Fruit fly (Drosophila melanogaster) whole organism, embryonic: Measurements from ENCODE around the gene spidey.

Experiments
- ATbp ChIP-seq: fragments of 200-800 bp; sonication (Bioruptor generic); optimal IDR thresholded peaks from 2 replicates; lab custom pipeline; 2017; ENCODE audit warnings: missing biosample characterization, mild to moderate bottlenecking, missing genetic modification characterization, missing genetic modification reagents
- CG10979 ChIP-seq: fragments of 200-800 bp; sonication (Bioruptor generic); optimal IDR thresholded peaks from 2 replicates; lab custom pipeline; 2018; ENCODE audit warnings: missing biosample characterization, mild to moderate bottlenecking, missing genetic modification characterization, moderate library complexity
- CG12299 ChIP-seq: fragments of 200-800 bp; sonication (Bioruptor generic); optimal IDR thresholded peaks from 2 replicates; lab custom pipeline; 2018; ENCODE audit warnings: missing biosample characterization, mild to moderate bottlenecking, missing genetic modification characterization
- CG12391 ChIP-seq: fragments of 200-800 bp; sonication (Bioruptor generic); optimal IDR thresholded peaks from 3 replicates; lab custom pipeline; 2018; ENCODE audit warnings: missing biosample characterization, mild to moderate bottlenecking, missing genetic modification characterization, moderate library complexity
- CG13775 ChIP-seq: fragments of 200-800 bp; sonication (Bioruptor generic); optimal IDR thresholded peaks from 3 replicates; lab custom pipeline; 2017; ENCODE audit warnings: missing biosample characterization, mild to moderate bottlenecking, missing genetic modification characterization
- CG14441 ChIP-seq: fragments of 200-800 bp; sonication (Bioruptor generic); IDR thresholded peaks from 2 replicates; pipeline ENCODE4 v1.3.6; 2022; ENCODE audit warnings: missing biosample characterization, missing genetic modification characterization
- CG14667 ChIP-seq: fragments of 200-800 bp; sonication (Bioruptor generic); IDR thresholded peaks from 2 replicates; pipeline ENCODE4 v1.3.6; 2022; ENCODE audit warnings: missing biosample characterization, missing genetic modification characterization
- CG14965 ChIP-seq: fragments of 200-800 bp; sonication (Bioruptor generic); optimal IDR thresholded peaks from 2 replicates; lab custom pipeline; 2016; ENCODE audit warnings: missing biosample characterization, missing genetic modification characterization, borderline replicate concordance
- CG1602 ChIP-seq: fragments of 200-800 bp; sonication (Bioruptor generic); optimal IDR thresholded peaks from 3 replicates; lab custom pipeline; 2016; ENCODE audit warnings: missing biosample characterization, missing genetic modification characterization
- CG2202 ChIP-seq: fragments of 200-800 bp; sonication (Bioruptor generic); optimal IDR thresholded peaks from 2 replicates; lab custom pipeline; 2018; ENCODE audit warnings: missing biosample characterization, mild to moderate bottlenecking, missing genetic modification characterization
- CG34224 ChIP-seq: fragments of 200-800 bp; sonication (Bioruptor generic); IDR thresholded peaks from 3 replicates; pipeline ENCODE4 v1.3.6; 2022; ENCODE audit warnings: missing biosample characterization, missing genetic modification characterization; ENCODE audit not compliant: partially characterized antibody
- CG3838 ChIP-seq: fragments of 200-800 bp; sonication (Bioruptor generic); optimal IDR thresholded peaks from 3 replicates; lab custom pipeline; 2016; ENCODE audit warnings: missing biosample characterization, missing genetic modification characterization
- CG3995 ChIP-seq: fragments of 200-800 bp; sonication (Bioruptor generic); optimal IDR thresholded peaks from 3 replicates; lab custom pipeline; 2016; ENCODE audit warnings: missing biosample characterization, missing genetic modification characterization
- CG6689 ChIP-seq: fragments of 200-800 bp; sonication (Bioruptor generic); IDR thresholded peaks from 2 replicates; pipeline ENCODE4 v1.3.6; 2022; ENCODE audit warnings: missing biosample characterization, missing genetic modification characterization
- CG6765 ChIP-seq: fragments of 200-800 bp; sonication (Bioruptor generic); optimal IDR thresholded peaks from 3 replicates; lab custom pipeline; 2017; ENCODE audit warnings: missing biosample characterization, mild to moderate bottlenecking, missing genetic modification characterization
- CG7556 ChIP-seq: fragments of 200-800 bp; sonication (Bioruptor generic); optimal IDR thresholded peaks from 2 replicates; lab custom pipeline; 2017; ENCODE audit warnings: missing biosample characterization, mild to moderate bottlenecking, missing genetic modification characterization
- CG7786 ChIP-seq: fragments of 200-800 bp; sonication (Bioruptor generic); optimal IDR thresholded peaks from 2 replicates; lab custom pipeline; 2016; ENCODE audit warnings: missing biosample characterization, missing genetic modification characterization
- CG9797 ChIP-seq: fragments of 200-800 bp; sonication (Bioruptor generic); optimal IDR thresholded peaks from 3 replicates; lab custom pipeline; 2018; ENCODE audit warnings: missing biosample characterization, mild to moderate bottlenecking, missing genetic modification characterization
- CG9817 ChIP-seq: fragments of 200-800 bp; sonication (Bioruptor generic); optimal IDR thresholded peaks from 2 replicates; lab custom pipeline; 2018; ENCODE audit warnings: missing biosample characterization, mild to moderate bottlenecking, missing genetic modification characterization, moderate library complexity
- Camta ChIP-seq: fragments of 200-800 bp; sonication (Bioruptor generic); optimal IDR thresholded peaks from 2 replicates; lab custom pipeline; 2016; ENCODE audit warnings: missing biosample characterization, missing genetic modification characterization
- HLH4C ChIP-seq: fragments of 200-800 bp; sonication (Bioruptor generic); IDR thresholded peaks from 3 replicates; pipeline ENCODE4 v1.3.6; 2022; ENCODE audit warnings: missing biosample characterization, missing genetic modification characterization; ENCODE audit not compliant: partially characterized antibody
- HLH54F ChIP-seq: fragments of 200-800 bp; sonication (Bioruptor generic); optimal IDR thresholded peaks from 3 replicates; lab custom pipeline; 2016; ENCODE audit warnings: missing biosample characterization, missing genetic modification characterization
- HmgD ChIP-seq: fragments of 200-800 bp; sonication (Bioruptor generic); optimal IDR thresholded peaks from 3 replicates; lab custom pipeline; 2016; ENCODE audit warnings: missing biosample characterization, missing genetic modification characterization
- Hmx ChIP-seq: fragments of 200-800 bp; sonication (Bioruptor generic); optimal IDR thresholded peaks from 2 replicates; lab custom pipeline; 2016; ENCODE audit warnings: missing biosample characterization, missing genetic modification characterization
- Meics ChIP-seq: fragments of 200-800 bp; sonication (Bioruptor generic); optimal IDR thresholded peaks from 2 replicates; lab custom pipeline; 2017; ENCODE audit warnings: missing biosample characterization, mild to moderate bottlenecking, missing genetic modification characterization
- Mrtf ChIP-seq: fragments of 200-800 bp; sonication (Bioruptor generic); IDR thresholded peaks from 3 replicates; pipeline ENCODE4 v1.3.6; 2022; ENCODE audit warnings: missing biosample characterization, missing genetic modification characterization
- Nf-YC ChIP-seq: fragments of 200-800 bp; optimal IDR thresholded peaks from 3 replicates; lab custom pipeline; 2019; ENCODE audit warnings: missing biosample characterization, mild to moderate bottlenecking, missing genetic modification characterization, moderate library complexity
- Ptx1 ChIP-seq: fragments of 200-800 bp; sonication (Bioruptor generic); IDR thresholded peaks from 2 replicates; pipeline ENCODE4 v1.3.6; 2022; ENCODE audit warnings: missing biosample characterization, missing genetic modification characterization
- Scr ChIP-seq: fragments of 200-800 bp; sonication (Bioruptor generic); IDR thresholded peaks from 2 replicates; pipeline ENCODE4 v1.3.6; 2022; ENCODE audit warnings: missing biosample characterization, missing genetic modification characterization; ENCODE audit not compliant: partially characterized antibody
- Six4 ChIP-seq: fragments of 200-800 bp; sonication (Bioruptor generic); optimal IDR thresholded peaks from 2 replicates; lab custom pipeline; 2016; ENCODE audit warnings: missing biosample characterization, missing genetic modification characterization
- Tbp ChIP-seq: fragments of >200 bp; optimal IDR thresholded peaks from 2 replicates; lab custom pipeline; 2018; ENCODE audit warnings: missing biosample characterization, missing genetic modification characterization
- ap ChIP-seq: fragments of 200-800 bp; sonication (Bioruptor generic); IDR thresholded peaks from 2 replicates; pipeline ENCODE4 v1.3.6; 2022; ENCODE audit warnings: missing biosample characterization, missing genetic modification characterization
- bab2 ChIP-seq: fragments of 200-800 bp; sonication (Bioruptor generic); optimal IDR thresholded peaks from 2 replicates; lab custom pipeline; 2016; ENCODE audit warnings: missing biosample characterization, missing genetic modification characterization
- bcd ChIP-seq: fragments of 200-800 bp; sonication (Bioruptor generic); optimal IDR thresholded peaks from 2 replicates; lab custom pipeline; 2017; ENCODE audit warnings: missing biosample characterization, mild to moderate bottlenecking, missing genetic modification characterization
- fd96Cb ChIP-seq: fragments of 200-800 bp; sonication (Bioruptor generic); optimal IDR thresholded peaks from 2 replicates; lab custom pipeline; 2018; ENCODE audit warnings: missing biosample characterization, mild to moderate bottlenecking, missing genetic modification characterization, moderate library complexity
- hb ChIP-seq: fragments of 200-800 bp; sonication (Bioruptor generic); IDR thresholded peaks from 3 replicates; pipeline ENCODE4 v1.3.6; 2022; ENCODE audit warnings: missing biosample characterization, missing genetic modification characterization; ENCODE audit not compliant: partially characterized antibody
- kay ChIP-seq: fragments of 200-800 bp; sonication (Bioruptor generic); optimal IDR thresholded peaks from 2 replicates; lab custom pipeline; 2016; ENCODE audit warnings: missing biosample characterization, missing genetic modification characterization
- knrl ChIP-seq: fragments of 200-800 bp; sonication (Bioruptor generic); IDR thresholded peaks from 3 replicates; pipeline ENCODE4 v1.3.6; 2022; ENCODE audit warnings: missing biosample characterization, missing genetic modification characterization; ENCODE audit not compliant: partially characterized antibody
- lilli ChIP-seq: fragments of 200-800 bp; sonication (Bioruptor generic); optimal IDR thresholded peaks from 3 replicates; lab custom pipeline; 2016; ENCODE audit warnings: missing biosample characterization, missing genetic modification characterization
- lmd ChIP-seq: fragments of 200-800 bp; sonication (Bioruptor generic); IDR thresholded peaks from 2 replicates; pipeline ENCODE4 v1.3.6; 2022; ENCODE audit warnings: missing biosample characterization, missing genetic modification characterization
- maf-S ChIP-seq: fragments of 200-800 bp; sonication (Bioruptor generic); optimal IDR thresholded peaks from 2 replicates; lab custom pipeline; 2016; ENCODE audit warnings: missing biosample characterization, missing genetic modification characterization
- mld ChIP-seq: fragments of 200-800 bp; sonication (Bioruptor generic); IDR thresholded peaks from 3 replicates; pipeline ENCODE4 v1.3.6; 2022; ENCODE audit warnings: missing biosample characterization, missing genetic modification characterization; ENCODE audit not compliant: partially characterized antibody
- nerfin-1 ChIP-seq: fragments of 200-800 bp; sonication (Bioruptor generic); optimal IDR thresholded peaks from 3 replicates; lab custom pipeline; 2019; ENCODE audit warnings: missing biosample characterization, mild to moderate bottlenecking, missing genetic modification characterization, moderate library complexity
- oc ChIP-seq: fragments of 200-800 bp; sonication (Bioruptor generic); optimal IDR thresholded peaks from 2 replicates; lab custom pipeline; 2018; ENCODE audit warnings: missing biosample characterization, mild to moderate bottlenecking, missing genetic modification characterization, moderate library complexity
- odd ChIP-seq: fragments of 200-800 bp; sonication (Bioruptor generic); optimal IDR thresholded peaks from 2 replicates; lab custom pipeline; 2017; ENCODE audit warnings: missing biosample characterization, mild to moderate bottlenecking, missing genetic modification characterization
- tna ChIP-seq: fragments of 200-800 bp; sonication (Bioruptor generic); IDR thresholded peaks from 2 replicates; pipeline ENCODE4 v1.3.6; 2022; ENCODE audit warnings: missing biosample characterization, missing genetic modification characterization; ENCODE audit not compliant: partially characterized antibody
- ttk ChIP-seq: fragments of 200-800 bp; sonication (Bioruptor generic); IDR thresholded peaks from 2 replicates; pipeline ENCODE4 v2.1.2; 2022; ENCODE audit warnings: missing biosample characterization, missing genetic modification characterization
- zen ChIP-seq: fragments of 200-800 bp; sonication (Bioruptor generic); optimal IDR thresholded peaks from 3 replicates; lab custom pipeline; 2018; ENCODE audit warnings: missing biosample characterization, mild to moderate bottlenecking, missing genetic modification characterization, moderate library complexity

spidey gene

DNA sequence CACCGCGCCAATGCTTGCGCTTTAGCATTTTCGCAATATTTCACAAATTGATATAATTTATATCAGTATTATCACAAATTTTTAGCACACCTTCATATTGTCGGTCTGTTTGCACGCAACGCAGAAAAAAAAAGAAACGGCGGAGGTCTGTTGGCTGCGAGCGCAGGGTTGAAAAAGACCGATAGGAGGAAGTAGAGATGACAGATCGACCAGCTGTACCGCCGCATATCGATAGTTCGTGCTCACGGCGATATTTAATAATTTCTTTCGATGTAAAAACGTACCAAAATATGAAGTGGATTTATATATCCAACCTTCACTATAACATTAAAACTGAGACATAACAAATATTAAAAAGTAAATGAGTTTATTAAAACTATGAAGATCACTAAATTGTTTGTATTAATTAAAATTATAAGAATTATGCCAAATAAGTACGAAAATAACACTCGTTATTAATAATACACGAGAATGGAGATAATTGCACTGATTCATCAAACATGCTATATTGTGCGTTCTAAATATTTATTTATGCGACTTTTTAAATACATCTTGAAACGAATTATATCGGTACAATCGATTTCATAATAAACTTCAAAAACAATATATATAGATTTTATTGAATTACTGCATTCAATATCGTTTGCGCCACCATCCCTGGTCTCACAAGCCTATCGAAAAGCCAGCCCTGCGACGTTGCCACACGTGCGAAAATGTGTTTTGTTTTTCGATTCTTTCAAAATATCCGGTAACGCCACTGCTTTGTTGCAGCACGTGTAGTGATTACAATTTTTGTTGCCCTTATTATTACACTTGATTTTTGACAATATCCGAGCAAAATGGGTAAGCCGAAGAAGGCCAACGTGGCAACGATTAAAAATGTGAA lies 7.3 kb upstream of the spidey start, which contains the start of the genes RpS6 and bys (continued):
- TF ChIP-seq CG14667 (GFP tag; lab: Robert Waterston, UW) (peak; percentile 27; the same call in 1 of the 2 replicates), mld (GFP tag; lab: Robert Waterston, UW) (peak; percentile 86; the same call in 2 of the 3 replicates), CG6765 (GFP tag; lab: Kevin White, UChicago) (peak; percentile 75), lilli (GFP tag; lab: Kevin White, UChicago) (peak; percentile 10), tna (GFP tag; lab: Robert Waterston, UW) (peak; percentile 68; the same call in 1 of the 2 replicates), zen (peak; percentile 43), CG14965 (no peak), Tbp (GFP tag; lab: Kevin White, UChicago) (no peak), oc (tag; lab: Kevin White, UChicago) (no peak), CG13775 (GFP tag; lab: Kevin White, UChicago) (peak; percentile 66), CG7786 (no peak), Nf-YC (tag; lab: Kevin White, UChicago) (peak; percentile 31), hb (GFP tag; lab: Robert Waterston, UW) (peak; percentile 78), bcd (GFP tag; lab: Kevin White, UChicago) (peak; percentile 47), HLH54F (GFP tag; lab: Kevin White, UChicago) (peak; percentile 22), CG6689 (GFP tag; lab: Robert Waterston, UW) (peak; percentile 5; the same call in 1 of the 2 replicates), CG1602 (GFP tag; lab: Kevin White, UChicago) (no peak), Scr (peak; percentile 88), CG12299 (tag; lab: Kevin White, UChicago) (no peak), CG9817 (tag; lab: Kevin White, UChicago) (peak; percentile 40), CG7556 (peak; percentile 49), Meics (GFP tag; lab: Kevin White, UChicago) (peak; percentile 66), Ptx1 (peak; percentile 33), odd (GFP tag; lab: Kevin White, UChicago) (peak; percentile 51), Hmx (GFP tag; lab: Kevin White, UChicago) (no peak), CG34224 (peak; percentile 70), maf-S (GFP tag; lab: Kevin White, UChicago) (peak; percentile 18), CG12391 (tag; lab: Kevin White, UChicago) (peak; percentile 59), nerfin-1 (peak; percentile 22), Six4 (GFP tag; lab: Kevin White, UChicago) (no peak), CG14441 (GFP tag; lab: Robert Waterston, UW) (peak; percentile 58), kay (GFP tag; lab: Kevin White, UChicago) (no peak), CG3995 (peak; percentile 22), CG9797 (GFP tag; lab: Kevin White, UChicago) (no peak), Mrtf (GFP tag; lab: Robert Waterston, UW) (no peak; the same call in 2 of the 3 replicates), HmgD (no peak), fd96Cb (tag; lab: Kevin White, UChicago) (no peak), CG3838 (GFP tag; lab: Kevin White, UChicago) (no peak), ATbp (GFP tag; lab: Kevin White, UChicago) (no peak), CG10979 (peak; percentile 2), lmd (GFP tag; lab: Robert Waterston, UW) (peak; percentile 30; the same call in 1 of the 2 replicates), bab2 (GFP tag; lab: Kevin White, UChicago) (peak; percentile 36), ap (GFP tag; lab: Robert Waterston, UW) (no peak), ttk (GFP tag; lab: Robert Waterston, UW) (peak; percentile 51; the same call in 1 of the 2 replicates), knrl (GFP tag; lab: Robert Waterston, UW) (peak; percentile 83), Camta (GFP tag; lab: Kevin White, UChicago) (no peak), HLH4C (peak; percentile 73), CG2202 (tag; lab: Kevin White, UChicago) (peak; percentile 14)
